Worm (Caenorhabditis elegans): ENCODE results near the gene cyp-13A5.

DNA sequence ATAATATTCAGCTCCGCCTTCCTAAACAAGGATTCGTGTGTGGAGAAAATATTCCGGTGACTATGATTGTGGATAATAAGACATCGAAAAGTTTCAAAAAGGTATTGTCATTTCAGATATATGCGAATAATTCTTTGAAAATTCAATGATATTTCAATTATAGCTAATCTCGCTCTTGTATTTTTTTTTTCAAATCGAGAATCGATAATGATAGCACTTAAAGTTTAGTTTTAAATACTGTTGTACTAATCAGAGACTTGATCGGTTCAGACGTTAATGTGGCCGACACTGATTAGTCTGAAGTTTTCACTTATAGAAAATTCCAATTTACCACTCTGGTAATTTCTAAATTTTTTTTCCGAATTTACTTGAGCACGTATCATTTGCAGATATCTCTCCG, 35.8 kb upstream of the cyp-13A5 start:
- TF ChIP-seq blmp-1 (tag; optimal IDR thresholded peaks at IDR 0.05) (no peak), unc-62 (GFP tag; optimal IDR thresholded peaks at IDR 0.05) (no peak), pha-4 (tag; optimal IDR thresholded peaks at IDR 0.05) (no peak), nhr-76 (tag; optimal IDR thresholded peaks at IDR 0.05) (no peak), zip-8 (tag; optimal IDR thresholded peaks at IDR 0.05) (no peak)
